Fruit fly (Drosophila melanogaster) Kc167 (cell line): Measurements from ENCODE around the gene CG31313.

Source experiments
- Myc ChIP-seq: fragments of >200 bp; optimal IDR thresholded peaks from 2 replicates; lab custom pipeline; 2017; ENCODE audit warnings: missing external identifiers
- h ChIP-seq: fragments of >200 bp; optimal IDR thresholded peaks from 3 replicates; lab custom pipeline; 2018; ENCODE audit warnings: missing external identifiers
- psq ChIP-seq: fragments of >200 bp; optimal IDR thresholded peaks from 2 replicates; lab custom pipeline; 2017; ENCODE audit warnings: missing external identifiers

- no peak for TF ChIP-seq Myc
- TF ChIP-seq psq (lab: Kevin White, UChicago), result no peak
- no peak for TF ChIP-seq h
Observed at dm6 chr3R:14567796-14568195, 567 bp upstream of the CG31313 start.
